Fruit fly (Drosophila melanogaster): ENCODE data around the gene Tbc1d15-17.
A peak's percentile ranks its signal among the peaks of the same experiment; 100 is the strongest.

The Tbc1d15-17 gene

DNA sequence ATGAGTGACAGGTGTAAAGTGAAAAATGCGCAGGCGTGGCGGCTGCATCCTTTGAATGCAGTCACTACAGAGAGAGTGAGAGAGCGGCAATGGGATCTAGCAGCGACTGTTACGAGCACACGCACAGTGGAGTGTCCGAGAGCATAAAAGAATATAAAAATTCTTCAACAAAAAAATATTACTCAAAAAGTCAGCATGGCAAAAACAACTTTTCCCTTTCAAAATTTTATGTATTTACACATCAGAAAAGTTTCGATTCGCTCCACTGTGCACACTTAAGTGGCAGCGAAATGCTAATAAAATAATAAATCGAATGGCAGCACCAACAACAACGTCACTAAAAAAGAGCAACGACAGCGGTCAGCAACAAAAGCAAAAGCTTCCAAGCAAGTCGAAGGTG is 16.4 kb downstream of the Tbc1d15-17 start (continued):
- TF ChIP-seq CG14667 (GFP tag; IDR thresholded peaks at IDR 0.05) (peak; percentile 84), nmo (GFP tag; optimal IDR thresholded peaks at IDR 0.05) (peak; percentile 88), Doc2 (GFP tag; IDR thresholded peaks at IDR 0.05) (peak; percentile 8; the same call in 1 of the 2 replicates), oc (tag; optimal IDR thresholded peaks at IDR 0.05) (peak; percentile 79), CG33213 (GFP tag; optimal IDR thresholded peaks at IDR 0.05) (peak; percentile 82), Adf1 (GFP tag; IDR thresholded peaks at IDR 0.05) (peak; percentile 16; the same call in 1 of the 2 replicates), tio (GFP tag; optimal IDR thresholded peaks at IDR 0.05) (peak; percentile 85), E2f2 (GFP tag; IDR thresholded peaks at IDR 0.05) (peak; percentile 62; the same call in 1 of the 2 replicates), CG15601 (tag; optimal IDR thresholded peaks at IDR 0.05) (peak; percentile 81), CG30020 (tag; optimal IDR thresholded peaks at IDR 0.05) (peak; percentile 1), CG9817 (tag; optimal IDR thresholded peaks at IDR 0.05) (peak; percentile 28), bigmax (GFP tag; optimal IDR thresholded peaks at IDR 0.05) (no peak), CG9932 (GFP tag; IDR thresholded peaks at IDR 0.05) (peak; percentile 39; the same call in 1 of the 2 replicates), nerfin-2 (GFP tag; IDR thresholded peaks at IDR 0.05; ENCODE audit: partially characterized antibody) (no peak), CG11723 (GFP tag; optimal IDR thresholded peaks at IDR 0.05) (peak; percentile 73), CG15696 (tag; optimal IDR thresholded peaks at IDR 0.05) (peak; percentile 71), dati (GFP tag; IDR thresholded peaks at IDR 0.05) (peak; percentile 87), Xrp1 (GFP tag; IDR thresholded peaks at IDR 0.05) (peak; percentile 96), Nf-YB (GFP tag; optimal IDR thresholded peaks at IDR 0.05) (peak; percentile 61), Fer3 (tag; optimal IDR thresholded peaks at IDR 0.05) (peak; percentile 66), kah (GFP tag; optimal IDR thresholded peaks at IDR 0.05) (peak; percentile 51), chm (GFP tag; IDR thresholded peaks at IDR 0.05) (peak; percentile 96), gsb (GFP tag; IDR thresholded peaks at IDR 0.05) (no peak), CG10147 (GFP tag; optimal IDR thresholded peaks at IDR 0.05) (peak; percentile 60), GATAe (GFP tag; conservative IDR thresholded peaks at IDR 0.05) (no peak), CG1602 (GFP tag; optimal IDR thresholded peaks at IDR 0.05) (peak; percentile 83), CG8924 (tag; optimal IDR thresholded peaks at IDR 0.05) (peak; percentile 74), Hr51 (GFP tag; optimal IDR thresholded peaks at IDR 0.05) (peak; percentile 54 to 85), CG17186 (GFP tag; optimal IDR thresholded peaks at IDR 0.05) (no peak), nerfin-1 (tag; optimal IDR thresholded peaks at IDR 0.05) (no peak), Side (GFP tag; optimal IDR thresholded peaks at IDR 0.05) (peak; percentile 89), CG6854 (GFP tag; optimal IDR thresholded peaks at IDR 0.05) (no peak), CG3847 (GFP tag; IDR thresholded peaks at IDR 0.05) (peak; percentile 54), gro (GFP tag; optimal IDR thresholded peaks at IDR 0.05) (peak; percentile 40), grau (tag; optimal IDR thresholded peaks at IDR 0.05) (peak; percentile 76), twi (tag; optimal IDR thresholded peaks at IDR 0.05) (peak; percentile 11), CHES-1-like (GFP tag; optimal IDR thresholded peaks at IDR 0.05) (peak; percentile 72), Myb (GFP tag; optimal IDR thresholded peaks at IDR 0.05) (peak; percentile 65), MBD-R2 (GFP tag; IDR thresholded peaks at IDR 0.05) (peak; percentile 46), CG16815 (GFP tag; optimal IDR thresholded peaks at IDR 0.05) (peak; percentile 80), Med (GFP tag) (peak; percentile 97), row (GFP tag; IDR thresholded peaks at IDR 0.05) (peak; percentile 87), ind (GFP tag; optimal IDR thresholded peaks at IDR 0.05) (peak; percentile 77), gce (GFP tag; IDR thresholded peaks at IDR 0.05) (peak; percentile 88), unpg (GFP tag; optimal IDR thresholded peaks at IDR 0.05) (peak; percentile 90), D19B (GFP tag; optimal IDR thresholded peaks at IDR 0.05) (no peak), CG9215 (GFP tag; IDR thresholded peaks at IDR 0.05) (peak; percentile 50; the same call in 1 of the 2 replicates), caup (GFP tag; optimal IDR thresholded peaks at IDR 0.05; ENCODE audit: severe bottlenecking) (peak; percentile 76), Awh (GFP tag; IDR thresholded peaks at IDR 0.05) (peak; percentile 94), trem (tag; optimal IDR thresholded peaks at IDR 0.05) (peak; percentile 83), CG4360 (GFP tag; IDR thresholded peaks at IDR 0.05) (peak; percentile 81)
